Fruit fly (Drosophila melanogaster) S2 (cell line): ENCODE data around the gene velo.

Experiments
- CG8478 ChIP-seq: fragments of >200 bp; optimal IDR thresholded peaks from 2 replicates; lab custom pipeline; 2018
- CTCF ChIP-seq, 2 experiments: fragments of >200 bp; optimal IDR thresholded peaks; 2 replicates each; lab custom pipeline; 2018

The velo gene

dm6 chr3L:6764535-6765187 lies 12.1 kb upstream of the velo start:
- TF ChIP-seq CG8478, result no peak
- TF ChIP-seq CTCF (optimal IDR thresholded peaks at IDR 0.05; lab: Kevin White, UChicago), result no peak

dm6 chr3L:6763836-6764235 lies 11.3 kb upstream of the velo start:
- TF ChIP-seq CTCF (optimal IDR thresholded peaks at IDR 0.05; lab: Kevin White, UChicago), result peak in 1 of 2 experiments; percentile 35
- TF ChIP-seq CG8478, result no peak

dm6 chr3L:6763146-6763545 lies 10.6 kb upstream of the velo start, which contains the start of gene Rsph3:
Rsph3 (minus strand) TSS chr3L:6763246.
- TF ChIP-seq CG8478, result no peak
- TF ChIP-seq CTCF (optimal IDR thresholded peaks at IDR 0.05; lab: Kevin White, UChicago), result no peak

dm6 chr3L:6756197-6756736 lies 3.7 kb upstream of the velo start, which contains the start of gene Ist1:
Ist1 (minus strand) TSS chr3L:6756497.
- TF ChIP-seq CG8478 (no peak), CTCF (optimal IDR thresholded peaks at IDR 0.05; lab: Kevin White, UChicago) (no peak)

DNA sequence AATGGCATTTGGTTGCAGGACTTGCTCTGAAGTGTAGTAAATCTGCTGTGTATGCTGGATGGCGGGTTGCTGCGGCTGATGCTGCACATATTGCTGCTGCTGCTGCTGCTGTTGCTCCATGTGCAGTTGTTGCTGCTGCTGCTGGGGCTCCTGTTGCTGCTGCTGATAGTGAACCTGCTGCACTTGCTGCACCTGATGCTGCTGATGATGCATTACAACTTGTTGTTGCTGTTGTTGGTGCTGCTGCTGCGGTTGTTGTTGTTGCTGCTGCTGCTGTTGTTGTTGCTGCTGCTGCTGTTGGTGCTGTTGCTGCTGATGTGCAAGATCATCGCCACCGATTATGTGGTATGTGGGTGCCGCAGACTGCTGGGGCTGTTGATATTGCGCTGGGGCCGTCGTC lies 1.7 kb downstream of the velo start:
- TF ChIP-seq CTCF (optimal IDR thresholded peaks at IDR 0.05; lab: Kevin White, UChicago) (no peak), CG8478 (no peak)

- TF ChIP-seq CTCF (optimal IDR thresholded peaks at IDR 0.05; lab: Kevin White, UChicago) (peak; percentile 97), CG8478 (no peak)
Measured at dm6 chr3L:6747127-6747526, 5.4 kb downstream of the velo start.

dm6 chr3L:6743346-6744165 lies 9.0 kb downstream of the velo start:
- TF ChIP-seq CG8478 (no peak), CTCF (optimal IDR thresholded peaks at IDR 0.05; lab: Kevin White, UChicago) (peak; percentile 64 to 79)

- TF ChIP-seq CTCF (optimal IDR thresholded peaks at IDR 0.05; lab: Kevin White, UChicago), result peak in 1 of 2 experiments; percentile 40
- TF ChIP-seq CG8478, result no peak
Measured at dm6 chr3L:6742974-6743345, 9.6 kb downstream of the velo start, which contains the start of gene dikar. dikar (minus strand) TSS chr3L:6743164.

DNA sequence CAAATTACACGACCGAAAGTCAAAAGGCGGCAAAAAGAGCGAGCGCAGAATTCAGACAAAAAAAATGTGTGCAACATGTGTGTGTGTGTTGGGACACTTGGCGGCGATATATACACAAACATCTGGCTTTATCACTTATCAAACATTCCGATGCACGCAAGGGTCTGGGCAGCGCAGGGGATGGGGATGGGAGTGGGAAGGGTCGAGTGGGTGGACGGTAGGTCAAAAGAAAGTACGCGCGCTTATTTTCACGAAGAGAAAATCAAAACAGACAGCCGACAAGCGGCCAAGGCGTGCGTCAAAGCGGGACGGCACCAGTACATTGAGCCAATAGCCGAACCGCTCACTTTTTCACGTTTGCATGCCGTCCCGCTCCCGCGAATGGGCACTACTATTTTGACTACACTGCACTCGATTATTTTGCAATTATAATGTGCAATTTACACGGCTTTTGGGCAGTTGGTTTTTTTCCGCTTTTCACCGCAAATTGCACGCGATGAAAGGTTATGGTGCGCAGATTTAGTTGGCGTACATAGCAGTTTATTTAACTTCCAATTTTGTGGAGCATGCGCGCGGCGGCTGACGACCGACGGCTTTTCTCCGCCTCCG lies 10.3 kb downstream of the velo start:
- TF ChIP-seq CG8478 (peak; percentile 0), CTCF (optimal IDR thresholded peaks at IDR 0.05; lab: Kevin White, UChicago) (peak; percentile 32 to 60)

DNA sequence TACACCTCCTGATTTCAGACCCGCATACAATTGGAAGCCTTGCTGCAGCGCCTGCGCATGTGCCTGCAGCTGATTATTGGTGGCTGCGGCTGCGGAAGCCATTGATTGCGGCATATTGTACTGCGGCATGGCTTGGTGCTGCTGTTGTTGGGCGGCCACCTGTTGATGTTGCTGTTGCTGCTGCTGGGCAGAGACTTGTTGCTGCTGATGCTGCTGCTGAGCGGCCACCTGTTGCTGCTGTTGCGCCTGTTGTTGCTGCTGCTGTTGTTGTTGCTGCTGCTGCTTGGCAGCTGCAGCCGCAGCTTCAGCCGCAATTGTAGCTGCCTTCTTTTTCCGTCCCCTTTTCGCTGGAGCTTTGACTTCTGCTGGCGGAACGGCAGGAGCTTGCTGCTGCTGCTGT lies 21.5 kb downstream of the velo start:
- TF ChIP-seq CG8478, result no peak
- no peak for TF ChIP-seq CTCF (optimal IDR thresholded peaks at IDR 0.05; lab: Kevin White, UChicago)

- no peak for TF ChIP-seq CTCF (optimal IDR thresholded peaks at IDR 0.05; lab: Kevin White, UChicago)
- no peak for TF ChIP-seq CG8478
Measured at dm6 chr3L:6724511-6724910, 28.0 kb downstream of the velo start.

DNA sequence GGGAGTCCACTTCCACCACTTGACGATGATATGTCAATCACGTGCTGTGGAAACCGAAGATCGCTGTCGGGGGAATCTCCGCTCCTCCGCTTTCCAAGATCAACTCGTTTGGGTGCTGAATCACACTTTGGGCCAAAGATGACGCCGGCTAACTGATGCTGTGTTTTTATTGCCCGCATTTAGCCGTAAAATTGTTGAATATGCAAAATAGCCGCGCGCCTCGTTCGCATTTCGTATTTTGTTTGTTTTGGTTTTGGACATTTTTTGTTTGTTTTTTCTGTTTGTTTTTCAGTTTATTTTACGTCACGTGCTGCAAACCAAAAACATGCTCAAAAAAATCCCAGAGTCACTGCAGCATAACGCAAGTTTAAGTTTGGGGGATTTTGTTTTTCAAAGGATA lies 29.2 kb downstream of the velo start:
- TF ChIP-seq CG8478 (no peak), CTCF (optimal IDR thresholded peaks at IDR 0.05; lab: Kevin White, UChicago) (no peak)

dm6 chr3L:6719392-6719889 lies 33.1 kb downstream of the velo start, which contains the start of gene ple:
ple (minus strand) TSS chr3L:6719525.
- TF ChIP-seq CTCF (optimal IDR thresholded peaks at IDR 0.05; lab: Kevin White, UChicago) (no peak), CG8478 (no peak)

- TF ChIP-seq CTCF (optimal IDR thresholded peaks at IDR 0.05; lab: Kevin White, UChicago) (peak in 1 of 2 experiments; percentile 28), CG8478 (no peak)
Measured at dm6 chr3L:6708995-6709606, 43.5 kb downstream of the velo start.
